Worm (Caenorhabditis elegans) whole organism, L2 larva: Measurements from ENCODE around the gene F55F10.3.

ENCODE experiments used
- Y55F3AM.14 ChIP-seq: fragments of 200-800 bp; sonication (Bioruptor generic); optimal IDR thresholded peaks from 2 replicates; lab custom pipeline; 2018; ENCODE audit warnings: mild to moderate bottlenecking, missing genetic modification characterization, missing compliant biosample characterization
- aly-2 ChIP-seq: fragments of 150-350 bp; optimal IDR thresholded peaks from 2 replicates; lab custom pipeline; 2014; ENCODE audit warnings: missing biosample characterization, missing genetic modification characterization
- egl-27 ChIP-seq: sonication (generic microtip); optimal IDR thresholded peaks from 3 replicates; lab custom pipeline; 2017; ENCODE audit warnings: missing biosample characterization, missing genetic modification reagents, missing genetic modification characterization
- elt-1 ChIP-seq: fragments of 150-350 bp; optimal IDR thresholded peaks from 2 replicates; lab custom pipeline; 2014; ENCODE audit warnings: missing biosample characterization, missing genetic modification characterization
- elt-3 ChIP-seq: sonication (generic microtip); optimal IDR thresholded peaks from 2 replicates; lab custom pipeline; 2017; ENCODE audit warnings: missing biosample characterization, missing genetic modification characterization
- mab-5 ChIP-seq: fragments of 150-350 bp; optimal IDR thresholded peaks from 2 replicates; lab custom pipeline; 2014; ENCODE audit warnings: missing biosample characterization, missing genetic modification characterization
- mbf-1 ChIP-seq: sonication (generic microtip); optimal IDR thresholded peaks from 2 replicates; lab custom pipeline; 2017; ENCODE audit warnings: missing biosample characterization, missing genetic modification characterization
- nhr-10 ChIP-seq: sonication (generic microtip); optimal IDR thresholded peaks from 2 replicates; lab custom pipeline; 2017; ENCODE audit warnings: missing biosample characterization, missing genetic modification characterization
- nhr-129 ChIP-seq: fragments of 150-350 bp; optimal IDR thresholded peaks from 2 replicates; lab custom pipeline; 2014; ENCODE audit warnings: missing biosample characterization, missing genetic modification characterization
- nhr-23 ChIP-seq: fragments of 150-350 bp; optimal IDR thresholded peaks from 2 replicates; lab custom pipeline; 2014; ENCODE audit warnings: missing biosample characterization, missing genetic modification reagents, missing genetic modification characterization
- peb-1 ChIP-seq: fragments of 150-350 bp; optimal IDR thresholded peaks from 2 replicates; lab custom pipeline; 2014; ENCODE audit warnings: missing biosample characterization, missing genetic modification characterization
- skn-1 ChIP-seq: sonication (generic microtip); optimal IDR thresholded peaks from 2 replicates; lab custom pipeline; 2017; ENCODE audit warnings: missing biosample characterization, missing genetic modification characterization
- sma-3 ChIP-seq: sonication (generic microtip); optimal IDR thresholded peaks from 2 replicates; lab custom pipeline; 2016; ENCODE audit warnings: missing genetic modification reagents, missing genetic modification characterization, missing compliant biosample characterization
- ztf-1 ChIP-seq: fragments of 200-800 bp; sonication (Bioruptor generic); conservative IDR thresholded peaks from 2 replicates; pipeline ENCODE4 v1.3.6; 2022; ENCODE audit warnings: missing genetic modification characterization, missing compliant biosample characterization
- ztf-11 ChIP-seq: sonication (generic microtip); optimal IDR thresholded peaks from 2 replicates; lab custom pipeline; 2017; ENCODE audit warnings: missing biosample characterization, missing genetic modification characterization

The F55F10.3 gene

DNA sequence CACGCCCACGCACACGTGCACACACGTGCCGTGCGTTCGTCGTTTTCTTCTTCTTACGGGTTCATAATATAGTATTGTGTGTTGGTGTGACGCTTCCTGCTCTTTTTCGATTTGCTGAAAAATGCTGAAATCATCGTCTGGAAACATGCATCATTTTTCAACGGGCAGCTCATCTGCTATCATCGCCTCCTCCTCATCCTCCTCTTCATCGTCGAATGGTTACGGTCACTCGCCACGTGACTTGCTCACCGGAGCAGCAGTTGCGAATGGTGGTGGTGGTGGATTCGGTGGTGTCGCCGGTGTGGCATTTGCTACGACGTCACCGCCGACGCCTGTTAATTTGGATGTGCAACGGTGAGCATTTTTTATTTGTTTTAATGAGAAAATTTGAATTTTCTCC, 49.0 kb downstream of the F55F10.3 start:
- TF ChIP-seq egl-27 (tag; lab: Kevin White, UChicago): no peak
- TF ChIP-seq mbf-1 (tag; lab: Kevin White, UChicago): no peak
- no peak for TF ChIP-seq aly-2 (tag; lab: Kevin White, UChicago)
- no peak for TF ChIP-seq mab-5
- no peak for TF ChIP-seq skn-1 (tag; lab: Kevin White, UChicago)
- TF ChIP-seq nhr-23: no peak
- TF ChIP-seq ztf-11 (tag; lab: Kevin White, UChicago): no peak
- TF ChIP-seq sma-3 (GFP tag; lab: Kevin White, UChicago): no peak
- no peak for TF ChIP-seq elt-3 (tag; lab: Kevin White, UChicago)
- TF ChIP-seq peb-1 (tag; lab: Kevin White, UChicago): no peak
- TF ChIP-seq Y55F3AM.14: no peak
- no peak for TF ChIP-seq nhr-129
- no peak for TF ChIP-seq elt-1 (tag; lab: Kevin White, UChicago)
- no peak for TF ChIP-seq ztf-1 (GFP tag; lab: Robert Waterston, UW)
- TF ChIP-seq nhr-10 (tag; lab: Kevin White, UChicago): no peak
